Fruit fly (Drosophila melanogaster) Kc167 (cell line): ENCODE measurements around the gene RluA-1.

Source experiments
- Myc ChIP-seq: fragments of >200 bp; optimal IDR thresholded peaks from 2 replicates; lab custom pipeline; 2017; ENCODE audit warnings: missing external identifiers
- h ChIP-seq: fragments of >200 bp; optimal IDR thresholded peaks from 3 replicates; lab custom pipeline; 2018; ENCODE audit warnings: missing external identifiers
- insv ChIP-seq: fragments of >200 bp; optimal IDR thresholded peaks from 3 replicates; lab custom pipeline; 2018; ENCODE audit warnings: missing external identifiers
- psq ChIP-seq: fragments of >200 bp; optimal IDR thresholded peaks from 2 replicates; lab custom pipeline; 2017; ENCODE audit warnings: missing external identifiers
- ttk ChIP-seq: sonication (Bioruptor generic); optimal IDR thresholded peaks from 2 replicates; lab custom pipeline; 2017; ENCODE audit warnings: missing external identifiers

- TF ChIP-seq Myc (lab: Kevin White, UChicago), result no peak
- no peak for TF ChIP-seq h (lab: Kevin White, UChicago)
- TF ChIP-seq insv (lab: Kevin White, UChicago), result no peak
- TF ChIP-seq ttk, result no peak
- no peak for TF ChIP-seq psq
Measured at dm6 chr2L:10517085-10517484, 42.9 kb upstream of the RluA-1 start, which contains the start of the genes Fatp1 and Lrr47.
